Fruit fly (Drosophila melanogaster) whole organism, wandering third instar larva: Measurements from ENCODE around the gene CG32022.

Source experiments
- psq ChIP-seq: fragments of 200-800 bp; sonication (Bioruptor generic); optimal IDR thresholded peaks from 3 replicates; lab custom pipeline; 2017; ENCODE audit warnings: missing biosample characterization, mild to moderate bottlenecking, missing genetic modification characterization, moderate library complexity
- usp ChIP-seq: fragments of >200 bp; optimal IDR thresholded peaks from 2 replicates; lab custom pipeline; 2017; ENCODE audit warnings: missing biosample characterization, missing genetic modification characterization
- woc ChIP-seq: sonication (Bioruptor generic); optimal IDR thresholded peaks from 2 replicates; lab custom pipeline; 2016; ENCODE audit warnings: missing biosample characterization, mild to moderate bottlenecking, missing genetic modification characterization

DNA sequence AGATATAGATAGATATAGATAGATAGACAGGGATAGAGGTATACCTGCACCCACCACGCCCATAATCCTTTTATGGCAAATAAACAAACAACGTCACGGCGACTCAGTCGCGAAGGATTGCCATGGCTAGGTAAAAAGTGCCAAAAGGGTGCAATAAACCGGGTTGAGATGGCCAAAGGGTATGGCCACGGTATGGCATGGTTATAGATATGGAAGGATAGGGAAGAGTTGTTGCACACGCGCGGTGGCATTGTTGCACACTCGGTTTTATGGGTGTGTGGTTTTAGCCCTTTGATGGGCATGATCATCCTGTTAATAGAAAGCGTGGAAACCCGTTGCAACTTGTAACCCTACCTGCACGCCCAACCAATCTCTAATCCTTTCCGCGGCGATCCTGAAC lies 50.1 kb downstream of the CG32022 start:
- TF ChIP-seq woc (GFP tag; lab: Kevin White, UChicago) (no peak), psq (GFP tag; lab: Kevin White, UChicago) (no peak), usp (no peak)
